Fruit fly (Drosophila melanogaster): ENCODE data around the gene CG18628.

The CG18628 gene

DNA sequence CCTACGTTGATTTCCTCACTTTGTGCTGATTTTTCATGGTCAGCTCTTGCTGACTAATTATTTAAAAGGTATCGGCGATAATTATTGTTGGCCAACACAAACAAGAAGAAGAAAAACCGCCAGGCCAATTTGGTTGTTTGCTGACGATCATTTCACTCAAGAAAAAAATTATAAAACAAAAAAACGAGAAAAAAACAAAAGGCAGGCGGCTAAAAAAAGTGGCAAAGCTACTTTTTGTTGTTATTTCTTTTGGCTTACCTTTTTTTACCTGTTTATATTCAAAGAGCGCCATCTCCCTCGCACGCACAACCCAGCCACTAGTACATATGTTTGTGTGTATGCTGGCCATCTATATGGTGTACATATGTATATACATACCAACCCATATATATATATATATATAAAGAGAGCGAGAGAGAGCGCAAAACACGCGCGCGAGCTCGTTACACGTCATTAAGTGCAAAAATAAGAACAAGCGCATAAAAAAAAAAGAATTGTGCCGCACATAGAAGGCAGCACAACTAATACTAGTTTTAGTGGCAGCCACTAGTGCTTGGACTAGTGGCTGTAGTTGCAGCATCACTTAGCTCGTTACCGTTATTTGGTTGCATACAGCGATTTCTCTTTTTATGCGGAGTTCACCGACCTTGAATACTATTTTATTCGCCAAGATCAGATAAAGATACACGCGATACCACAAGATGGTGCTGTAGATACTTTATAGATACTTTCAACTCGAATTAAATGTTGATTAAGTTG lies 36.3 kb downstream of the CG18628 start:
- TF ChIP-seq CG32767 (GFP tag; IDR thresholded peaks at IDR 0.05) = no peak; the same call in 1 of the 2 replicates
- no peak for TF ChIP-seq slp2 (GFP tag; optimal IDR thresholded peaks at IDR 0.05)
- no peak for TF ChIP-seq maf-S (GFP tag; optimal IDR thresholded peaks at IDR 0.05)
- TF ChIP-seq CG9817 (tag; optimal IDR thresholded peaks at IDR 0.05) = no peak
- no peak for TF ChIP-seq CG9932 (GFP tag; IDR thresholded peaks at IDR 0.05)
- no peak for TF ChIP-seq lola (GFP tag; optimal IDR thresholded peaks at IDR 0.05)
- TF ChIP-seq rib (GFP tag; IDR thresholded peaks at IDR 0.05) = no peak
- TF ChIP-seq CG6175 (GFP tag; IDR thresholded peaks at IDR 0.05) = no peak
- TF ChIP-seq gcm2 (GFP tag; optimal IDR thresholded peaks at IDR 0.05) = no peak
- no peak for TF ChIP-seq gce (GFP tag; IDR thresholded peaks at IDR 0.05)
- TF ChIP-seq Ets65A (GFP tag) = no peak
- TF ChIP-seq Doc3 (GFP tag; IDR thresholded peaks at IDR 0.05; ENCODE audit: partially characterized antibody) = no peak
- TF ChIP-seq pzg (GFP tag; optimal IDR thresholded peaks at IDR 0.05) = no peak
- TF ChIP-seq chn (GFP tag; optimal IDR thresholded peaks at IDR 0.05) = no peak
- 0 out of 3 replicates have a peak, but pooled peaks have one; percentile 13 for TF ChIP-seq CG34224 (GFP tag; IDR thresholded peaks at IDR 0.05; ENCODE audit: partially characterized antibody)
- no peak for TF ChIP-seq Meics (GFP tag; optimal IDR thresholded peaks at IDR 0.05)
- TF ChIP-seq CG14014 (GFP tag; IDR thresholded peaks at IDR 0.05) = no peak
- no peak for TF ChIP-seq ase (GFP tag; IDR thresholded peaks at IDR 0.05)
- TF ChIP-seq lbe (GFP tag; optimal IDR thresholded peaks at IDR 0.05) = peak; percentile 18
- TF ChIP-seq row (GFP tag; IDR thresholded peaks at IDR 0.05) = no peak
- TF ChIP-seq Sox100B (GFP tag; optimal IDR thresholded peaks at IDR 0.05) = no peak
- TF ChIP-seq CG17385 (GFP tag; optimal IDR thresholded peaks at IDR 0.05) = peak; percentile 40
- TF ChIP-seq mam (GFP tag; optimal IDR thresholded peaks at IDR 0.05) = no peak
- TF ChIP-seq Atf3 (GFP tag; optimal IDR thresholded peaks at IDR 0.05) = no peak
- TF ChIP-seq hbn (GFP tag; IDR thresholded peaks at IDR 0.05; ENCODE audit: partially characterized antibody) = no peak
- peak in 1 of 2 experiments; percentile 12 for TF ChIP-seq Trl (optimal IDR thresholded peaks at IDR 0.05)
- no peak for TF ChIP-seq Trl (GFP tag; optimal IDR thresholded peaks at IDR 0.05)
- no peak for TF ChIP-seq pnt (GFP tag; optimal IDR thresholded peaks at IDR 0.05)
- no peak for TF ChIP-seq CG1792 (GFP tag; optimal IDR thresholded peaks at IDR 0.05)
- no peak for TF ChIP-seq CG14050 (GFP tag; IDR thresholded peaks at IDR 0.05)
- TF ChIP-seq CG6854 (GFP tag; optimal IDR thresholded peaks at IDR 0.05) = no peak
- peak; percentile 70; the same call in 1 of the 4 replicates for TF ChIP-seq chinmo (GFP tag; IDR thresholded peaks at IDR 0.05; ENCODE audit: partially characterized antibody)
- no peak for TF ChIP-seq CG11696 (GFP tag; IDR thresholded peaks at IDR 0.05)
- no peak for TF ChIP-seq ro (GFP tag; IDR thresholded peaks at IDR 0.05)
- TF ChIP-seq chif (GFP tag; optimal IDR thresholded peaks at IDR 0.05) = no peak
- TF ChIP-seq CG9437 (GFP tag; optimal IDR thresholded peaks at IDR 0.05) = no peak
- TF ChIP-seq otp (GFP tag; IDR thresholded peaks at IDR 0.05) = no peak
- no peak for TF ChIP-seq jumu (GFP tag; optimal IDR thresholded peaks at IDR 0.05)
- TF ChIP-seq CG30020 (tag; optimal IDR thresholded peaks at IDR 0.05) = no peak
- TF ChIP-seq HLH54F (GFP tag; optimal IDR thresholded peaks at IDR 0.05) = no peak
- no peak for TF ChIP-seq H2.0 (GFP tag; IDR thresholded peaks at IDR 0.05)
- no peak for TF ChIP-seq hkb (optimal IDR thresholded peaks at IDR 0.05)
- TF ChIP-seq hkb (GFP tag; IDR thresholded peaks at IDR 0.05) = no peak
- TF ChIP-seq CG18619 (GFP tag; optimal IDR thresholded peaks at IDR 0.05) = no peak
- TF ChIP-seq lilli (GFP tag; optimal IDR thresholded peaks at IDR 0.05) = no peak
- TF ChIP-seq bowl (GFP tag; IDR thresholded peaks at IDR 0.05) = no peak
- TF ChIP-seq CG15696 (tag; optimal IDR thresholded peaks at IDR 0.05) = no peak
- TF ChIP-seq CG6689 (GFP tag; IDR thresholded peaks at IDR 0.05) = no peak
- TF ChIP-seq CrebB (tag; optimal IDR thresholded peaks at IDR 0.05) = no peak
- TF ChIP-seq insv (GFP tag; optimal IDR thresholded peaks at IDR 0.05) = no peak
- no peak for TF ChIP-seq nerfin-1 (tag; optimal IDR thresholded peaks at IDR 0.05)
